Worm (Caenorhabditis elegans): ENCODE results near the gene gly-7.

DNA sequence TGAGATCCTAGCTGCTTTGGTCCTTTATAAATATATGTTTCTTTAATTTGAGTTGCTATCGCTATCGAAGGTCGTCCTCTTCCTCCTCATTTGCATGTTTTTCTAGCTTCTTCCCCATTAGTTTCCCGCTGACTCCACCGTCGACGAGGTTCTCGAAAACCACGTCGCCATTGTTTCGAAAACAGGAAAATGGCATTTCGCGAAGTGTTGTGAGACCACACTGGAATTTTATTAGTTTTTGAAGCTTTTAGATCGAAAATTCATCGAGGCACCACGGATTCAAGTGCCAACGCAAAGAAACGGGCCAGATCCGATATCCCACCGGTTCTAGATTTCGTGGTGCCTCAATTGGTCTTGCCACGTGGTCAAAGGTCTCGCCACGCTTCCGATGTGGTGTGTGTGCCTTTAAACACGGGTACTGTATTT is 49.4 kb upstream of the gly-7 start:
- TF ChIP-seq nhr-237 (tag; optimal IDR thresholded peaks at IDR 0.05): no peak
- TF ChIP-seq ama-1 (optimal IDR thresholded peaks at IDR 0.05): no peak
- TF ChIP-seq R02D3.7 (tag; optimal IDR thresholded peaks at IDR 0.05): no peak
- TF ChIP-seq ceh-82 (tag; optimal IDR thresholded peaks at IDR 0.05): no peak
- no peak for TF ChIP-seq elt-3 (tag; optimal IDR thresholded peaks at IDR 0.05)
- no peak for TF ChIP-seq nfya-1 (tag; optimal IDR thresholded peaks at IDR 0.05; ENCODE audit: insufficient read depth)
- no peak for TF ChIP-seq unc-62 (GFP tag; optimal IDR thresholded peaks at IDR 0.05)
- no peak for TF ChIP-seq fos-1 (tag; optimal IDR thresholded peaks at IDR 0.05)
- no peak for TF ChIP-seq nhr-12 (tag; optimal IDR thresholded peaks at IDR 0.05)

Data from whole organism, L3 larva.